Worm (Caenorhabditis elegans): ENCODE data around the gene T19D12.9.

DNA sequence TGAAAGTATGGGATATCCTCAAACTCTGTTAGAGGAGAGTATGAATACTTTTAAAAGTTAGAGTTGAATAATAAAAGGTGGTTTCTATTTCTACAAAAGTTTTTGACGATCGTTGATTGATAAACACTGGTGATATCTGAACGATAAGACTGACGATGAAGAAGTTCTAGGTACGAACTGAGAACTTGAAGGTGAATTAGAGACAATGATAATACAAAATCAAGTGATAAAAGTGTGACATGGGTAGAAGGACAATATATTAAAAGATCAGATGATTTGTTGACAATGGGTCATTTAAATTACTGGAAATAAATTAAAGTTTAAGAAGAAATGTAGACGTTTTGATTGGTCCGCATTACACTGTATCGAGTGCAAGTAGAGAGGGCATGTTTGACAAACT, 41.2 kb upstream of the T19D12.9 start, which contains the start of gene C18H9.5:
- TF ChIP-seq him-1 (tag; optimal IDR thresholded peaks at IDR 0.05) (no peak), W03F9.2 (tag; optimal IDR thresholded peaks at IDR 0.05) (no peak)
